Worm (Caenorhabditis elegans) whole organism, L1 larva: Measurements from ENCODE around the gene Y39A3B.8.

Experiments
- C04F5.9 ChIP-seq: sonication (generic microtip); optimal IDR thresholded peaks from 2 replicates; lab custom pipeline; 2016; ENCODE audit warnings: missing genetic modification characterization, missing compliant biosample characterization
- C16A3.4 ChIP-seq: fragments of 150-350 bp; optimal IDR thresholded peaks from 2 replicates; lab custom pipeline; 2014; ENCODE audit warnings: missing biosample characterization, missing genetic modification characterization
- F16B12.6 ChIP-seq: fragments of 150-350 bp; optimal IDR thresholded peaks from 2 replicates; lab custom pipeline; 2014; ENCODE audit warnings: missing biosample characterization, missing genetic modification characterization
- Y116A8C.19 ChIP-seq: sonication (generic microtip); optimal IDR thresholded peaks from 2 replicates; lab custom pipeline; 2016; ENCODE audit warnings: missing compliant biosample characterization, missing genetic modification characterization, borderline replicate concordance
- alr-1 ChIP-seq: fragments of 200-800 bp; sonication (Bioruptor generic); optimal IDR thresholded peaks from 2 replicates; lab custom pipeline; 2018; ENCODE audit warnings: borderline replicate concordance, mild to moderate bottlenecking, missing genetic modification characterization, missing compliant biosample characterization
- aly-2 ChIP-seq: fragments of 150-350 bp; optimal IDR thresholded peaks from 2 replicates; lab custom pipeline; 2014; ENCODE audit warnings: missing biosample characterization, missing genetic modification characterization
- ceh-63 ChIP-seq: fragments of 200-800 bp; sonication (Bioruptor generic); optimal IDR thresholded peaks from 2 replicates; lab custom pipeline; 2018; ENCODE audit warnings: mild to moderate bottlenecking, missing genetic modification characterization, missing compliant biosample characterization
- ceh-8 ChIP-seq: fragments of 200-800 bp; sonication (Bioruptor generic); optimal IDR thresholded peaks from 2 replicates; lab custom pipeline; 2018; ENCODE audit warnings: mild to moderate bottlenecking, missing genetic modification characterization, moderate library complexity, missing compliant biosample characterization
- ces-1 ChIP-seq: fragments of 150-350 bp; optimal IDR thresholded peaks from 2 replicates; lab custom pipeline; 2014; ENCODE audit warnings: missing biosample characterization, missing genetic modification reagents, missing genetic modification characterization
- dpl-1 ChIP-seq, 3 experiments: fragments of 150-350 bp in 2 of 3; sonication (generic microtip) in 1 of 3; optimal IDR thresholded peaks; 2 replicates each; lab custom pipeline; 2014 to 2017; ENCODE audit warnings: missing biosample characterization in 3 of 3, missing genetic modification characterization in 3 of 3, missing genetic modification reagents in 3 of 3
- efl-1 ChIP-seq, 4 experiments: fragments of 150-350 bp; optimal IDR thresholded peaks in 3 of 4; peaks in 1 of 4; 1 replicate in 1 of 4; 2 replicates in 3 of 4; lab custom pipeline; 2014; ENCODE audit warnings: missing biosample characterization in 2 of 4, missing genetic modification characterization in 2 of 4, missing genetic modification reagents in 2 of 4
- egl-13 ChIP-seq: sonication (generic microtip); optimal IDR thresholded peaks from 2 replicates; lab custom pipeline; 2016; ENCODE audit warnings: missing genotype, missing genetic modification reagents, missing genetic modification characterization, missing compliant biosample characterization
- egl-27 ChIP-seq, 2 experiments: fragments of 150-350 bp in 1 of 2; sonication (generic microtip); optimal IDR thresholded peaks; 3 replicates each; lab custom pipeline; 2017 to 2018; ENCODE audit warnings: missing biosample characterization in 2 of 2, missing genetic modification characterization in 2 of 2, missing genetic modification reagents in 2 of 2
- fkh-10 ChIP-seq: sonication (generic microtip); optimal IDR thresholded peaks from 2 replicates; lab custom pipeline; 2017; ENCODE audit warnings: missing biosample characterization, missing genetic modification reagents, missing genetic modification characterization
- fkh-8 ChIP-seq: sonication (generic microtip); optimal IDR thresholded peaks from 2 replicates; lab custom pipeline; 2016; ENCODE audit warnings: mild to moderate bottlenecking, missing genetic modification characterization, missing compliant biosample characterization
- fos-1 ChIP-seq: fragments of 150-350 bp; optimal IDR thresholded peaks from 2 replicates; lab custom pipeline; 2014; ENCODE audit warnings: missing biosample characterization, missing genetic modification characterization
- grh-1 ChIP-seq: fragments of 200-800 bp; sonication (Bioruptor generic); IDR thresholded peaks from 2 replicates; pipeline ENCODE4 v1.3.6; 2022; ENCODE audit warnings: missing genetic modification reagents, missing genetic modification characterization, missing compliant biosample characterization
- hlh-17 ChIP-seq: fragments of 200-800 bp; sonication (Bioruptor generic); optimal IDR thresholded peaks from 2 replicates; lab custom pipeline; 2018; ENCODE audit warnings: missing genetic modification characterization, mild to moderate bottlenecking, missing compliant biosample characterization, moderate library complexity, borderline replicate concordance
- hlh-4 ChIP-seq: sonication (generic microtip); optimal IDR thresholded peaks from 2 replicates; lab custom pipeline; 2016; ENCODE audit warnings: mild to moderate bottlenecking, missing genetic modification characterization, missing compliant biosample characterization
- irx-1 ChIP-seq: sonication (generic microtip); optimal IDR thresholded peaks from 2 replicates; lab custom pipeline; 2016; ENCODE audit warnings: missing genetic modification characterization, missing compliant biosample characterization
- jun-1 ChIP-seq: fragments of 150-350 bp; optimal IDR thresholded peaks from 2 replicates; lab custom pipeline; 2014; ENCODE audit warnings: missing biosample characterization, missing genetic modification reagents, missing genetic modification characterization
- lin-14 ChIP-seq: fragments of 200-800 bp; sonication (Bioruptor generic); optimal IDR thresholded peaks from 2 replicates; lab custom pipeline; 2018; ENCODE audit warnings: mild to moderate bottlenecking, missing genetic modification characterization, moderate library complexity, missing compliant biosample characterization
- lin-15B ChIP-seq: fragments of 150-350 bp; sonication (generic microtip); optimal IDR thresholded peaks from 3 replicates; lab custom pipeline; 2014; ENCODE audit warnings: missing biosample characterization, missing genetic modification characterization
- lin-35 ChIP-seq, 2 experiments: fragments of 150-350 bp; optimal IDR thresholded peaks; 2 replicates each; lab custom pipeline; 2014; ENCODE audit warnings: missing biosample characterization in 2 of 2, missing genetic modification characterization in 2 of 2, missing genetic modification reagents in 2 of 2
- lin-39 ChIP-seq: fragments of 150-350 bp; optimal IDR thresholded peaks from 2 replicates; lab custom pipeline; 2014; ENCODE audit warnings: missing biosample characterization, missing genetic modification reagents, missing genetic modification characterization
- mab-9 ChIP-seq: fragments of 200-800 bp; sonication (Bioruptor generic); IDR thresholded peaks from 2 replicates; pipeline ENCODE4 v1.3.6; 2022; ENCODE audit warnings: missing genetic modification reagents, missing genetic modification characterization, missing compliant biosample characterization
- mdl-1 ChIP-seq, 2 experiments: fragments of 150-350 bp; optimal IDR thresholded peaks; 2 replicates each; lab custom pipeline; 2014 to 2017; ENCODE audit warnings: missing biosample characterization in 2 of 2, missing genetic modification characterization in 2 of 2, inconsistent platforms in 1 of 2
- mep-1 ChIP-seq: fragments of 150-350 bp; optimal IDR thresholded peaks from 2 replicates; lab custom pipeline; 2014; ENCODE audit warnings: missing biosample characterization, missing genetic modification characterization
- nhr-20 ChIP-seq: sonication (generic microtip); optimal IDR thresholded peaks from 2 replicates; lab custom pipeline; 2016; ENCODE audit warnings: mild to moderate bottlenecking, missing genetic modification characterization, missing compliant biosample characterization
- nhr-237 ChIP-seq: fragments of 150-350 bp; optimal IDR thresholded peaks from 2 replicates; lab custom pipeline; 2014; ENCODE audit warnings: missing biosample characterization, missing genetic modification characterization
- nhr-47 ChIP-seq: sonication (generic microtip); optimal IDR thresholded peaks from 2 replicates; lab custom pipeline; 2016; ENCODE audit warnings: mild to moderate bottlenecking, missing genetic modification characterization, moderate library complexity, missing compliant biosample characterization
- nhr-71 ChIP-seq: sonication (generic microtip); optimal IDR thresholded peaks from 2 replicates; lab custom pipeline; 2016; ENCODE audit warnings: mild to moderate bottlenecking, missing genetic modification characterization, moderate library complexity, missing compliant biosample characterization
- nhr-76 ChIP-seq: sonication (generic microtip); optimal IDR thresholded peaks from 2 replicates; lab custom pipeline; 2017; ENCODE audit warnings: missing biosample characterization, missing genetic modification characterization
- nhr-84 ChIP-seq: sonication (generic microtip); optimal IDR thresholded peaks from 2 replicates; lab custom pipeline; 2017; ENCODE audit warnings: missing biosample characterization, missing genetic modification characterization
- nhr-85 ChIP-seq: sonication (generic microtip); peaks from one replicate; lab custom pipeline; 2016; ENCODE audit warnings: missing genetic modification characterization, inconsistent platforms, missing compliant biosample characterization
- nhr-90 ChIP-seq: sonication (generic microtip); optimal IDR thresholded peaks from 2 replicates; lab custom pipeline; 2016; ENCODE audit warnings: mild to moderate bottlenecking, missing genetic modification characterization, missing compliant biosample characterization; ENCODE audit not compliant: poor library complexity
- pax-3 ChIP-seq: fragments of 200-800 bp; sonication (Bioruptor generic); optimal IDR thresholded peaks from 2 replicates; lab custom pipeline; 2018; ENCODE audit warnings: mild to moderate bottlenecking, missing genetic modification characterization, moderate library complexity, missing compliant biosample characterization
- snu-23 ChIP-seq: sonication (generic microtip); optimal IDR thresholded peaks from 2 replicates; lab custom pipeline; 2016; ENCODE audit warnings: missing genetic modification characterization, missing compliant biosample characterization
- sox-4 ChIP-seq: sonication (generic microtip); optimal IDR thresholded peaks from 2 replicates; lab custom pipeline; 2016; ENCODE audit warnings: missing genetic modification characterization, missing compliant biosample characterization
- sptf-1 ChIP-seq: fragments of 150-350 bp; optimal IDR thresholded peaks from 2 replicates; lab custom pipeline; 2014; ENCODE audit warnings: missing biosample characterization, missing genetic modification characterization
- swsn-7 ChIP-seq: sonication (generic microtip); optimal IDR thresholded peaks from 2 replicates; lab custom pipeline; 2016; ENCODE audit warnings: missing genetic modification characterization, missing compliant biosample characterization
- tlp-1 ChIP-seq: fragments of 150-350 bp; optimal IDR thresholded peaks from 2 replicates; lab custom pipeline; 2014; ENCODE audit warnings: missing biosample characterization, missing genetic modification characterization
- unc-30 ChIP-seq: sonication (generic microtip); optimal IDR thresholded peaks from 2 replicates; lab custom pipeline; 2017; ENCODE audit warnings: missing biosample characterization, missing genetic modification characterization
- unc-86 ChIP-seq: sonication (generic microtip); optimal IDR thresholded peaks from 2 replicates; lab custom pipeline; 2016; ENCODE audit warnings: missing genetic modification characterization, missing compliant biosample characterization
- ztf-11 ChIP-seq, 2 experiments: sonication (generic microtip); optimal IDR thresholded peaks; 2 replicates each; lab custom pipeline; 2016 to 2017; ENCODE audit warnings: missing genetic modification characterization in 2 of 2, missing biosample characterization in 1 of 2, missing compliant biosample characterization in 1 of 2
- ztf-4 ChIP-seq: fragments of 150-350 bp; optimal IDR thresholded peaks from 2 replicates; lab custom pipeline; 2014; ENCODE audit warnings: missing biosample characterization, missing genetic modification characterization

Gene Y39A3B.8

ce11 chrIII:1975992-1976391 is 11.8 kb upstream of the Y39A3B.8 start:
- no peak for TF ChIP-seq sptf-1
- no peak for TF ChIP-seq nhr-20
- no peak for TF ChIP-seq Y116A8C.19 (tag; lab: Kevin White, UChicago)
- TF ChIP-seq ceh-8 = no peak
- no peak for TF ChIP-seq hlh-4 (tag; lab: Kevin White, UChicago)
- no peak for TF ChIP-seq fos-1 (tag; lab: Kevin White, UChicago)
- no peak for TF ChIP-seq unc-30 (tag; lab: Kevin White, UChicago)
- no peak for TF ChIP-seq ces-1
- TF ChIP-seq ztf-11 (tag; optimal IDR thresholded peaks at IDR 0.05; lab: Kevin White, UChicago) = no peak
- no peak for TF ChIP-seq ztf-4
- no peak for TF ChIP-seq nhr-76 (tag; lab: Kevin White, UChicago)
- no peak for TF ChIP-seq egl-27 (tag; optimal IDR thresholded peaks at IDR 0.05; lab: Kevin White, UChicago)
- no peak for TF ChIP-seq efl-1 (optimal IDR thresholded peaks at IDR 0.05; lab: Kevin White, UChicago)
- TF ChIP-seq efl-1 (GFP tag; optimal IDR thresholded peaks at IDR 0.05 in 1 of 2; lab: Kevin White, UChicago) = no peak
- TF ChIP-seq C04F5.9 (tag; lab: Kevin White, UChicago) = no peak
- TF ChIP-seq C16A3.4 = no peak
- no peak for TF ChIP-seq nhr-85 (tag; lab: Kevin White, UChicago)
- TF ChIP-seq ceh-63 (GFP tag; lab: Kevin White, UChicago) = no peak
- TF ChIP-seq mdl-1 (tag; optimal IDR thresholded peaks at IDR 0.05; lab: Kevin White, UChicago) = no peak
- TF ChIP-seq nhr-90 (tag; lab: Kevin White, UChicago) = no peak

- TF ChIP-seq mep-1 (tag; lab: Kevin White, UChicago) = no peak
- no peak for TF ChIP-seq jun-1 (tag; lab: Kevin White, UChicago)
- TF ChIP-seq mdl-1 (tag; optimal IDR thresholded peaks at IDR 0.05; lab: Kevin White, UChicago) = no peak
- no peak for TF ChIP-seq nhr-84 (tag; lab: Kevin White, UChicago)
- TF ChIP-seq hlh-17 (GFP tag; lab: Kevin White, UChicago) = no peak
- TF ChIP-seq mab-9 (GFP tag; lab: Robert Waterston, UW) = no peak
- TF ChIP-seq grh-1 (GFP tag; lab: Robert Waterston, UW) = no peak
- TF ChIP-seq fkh-10 (GFP tag; lab: Kevin White, UChicago) = no peak
- no peak for TF ChIP-seq irx-1 (tag; lab: Kevin White, UChicago)
- no peak for TF ChIP-seq ztf-11 (tag; optimal IDR thresholded peaks at IDR 0.05; lab: Kevin White, UChicago)
- no peak for TF ChIP-seq nhr-237 (tag; lab: Kevin White, UChicago)
- no peak for TF ChIP-seq ces-1
- TF ChIP-seq pax-3 = no peak
- TF ChIP-seq nhr-47 (tag; lab: Kevin White, UChicago) = no peak
- TF ChIP-seq unc-86 (tag; lab: Kevin White, UChicago) = no peak
- no peak for TF ChIP-seq egl-13
- no peak for TF ChIP-seq F16B12.6 (tag; lab: Kevin White, UChicago)
- TF ChIP-seq lin-14 (GFP tag; lab: Kevin White, UChicago) = no peak
- no peak for TF ChIP-seq ceh-63 (GFP tag; lab: Kevin White, UChicago)
- TF ChIP-seq, all 84 proteins: peak for 0
Observed at ce11 chrIII:1976642-1977041, 11.2 kb upstream of the Y39A3B.8 start, which contains the start of gene R155.3. R155.3 (minus strand) TSS chrIII:1976742.

ce11 chrIII:1977424-1977823 is 10.4 kb upstream of the Y39A3B.8 start:
- no peak for TF ChIP-seq aly-2 (tag; lab: Kevin White, UChicago)
- TF ChIP-seq lin-35 (GFP tag; optimal IDR thresholded peaks at IDR 0.05; lab: Kevin White, UChicago) = no peak
- TF ChIP-seq, all 84 proteins: peak for 0

ce11 chrIII:1981467-1981866 is 6.3 kb upstream of the Y39A3B.8 start:
- TF ChIP-seq ceh-8 (no peak), egl-27 (tag; optimal IDR thresholded peaks at IDR 0.05; lab: Kevin White, UChicago) (no peak), fkh-8 (no peak), aly-2 (tag; lab: Kevin White, UChicago) (no peak), swsn-7 (tag; lab: Kevin White, UChicago) (no peak), nhr-71 (tag; lab: Kevin White, UChicago) (no peak), grh-1 (GFP tag; lab: Robert Waterston, UW) (no peak), lin-39 (tag; lab: Kevin White, UChicago) (no peak), fos-1 (tag; lab: Kevin White, UChicago) (no peak), nhr-90 (tag; lab: Kevin White, UChicago) (no peak), dpl-1 (GFP tag; optimal IDR thresholded peaks at IDR 0.05; lab: Kevin White, UChicago) (no peak), alr-1 (no peak), tlp-1 (tag; lab: Kevin White, UChicago) (no peak), Y116A8C.19 (tag; lab: Kevin White, UChicago) (no peak), sox-4 (no peak), lin-15B (no peak), lin-14 (GFP tag; lab: Kevin White, UChicago) (no peak), snu-23 (GFP tag; lab: Kevin White, UChicago) (no peak), nhr-84 (tag; lab: Kevin White, UChicago) (no peak)
